Worm (Caenorhabditis elegans): ENCODE measurements around the gene srh-4.

ce11 chrV:4010170-4010569 lies at the start of gene srh-4:
- TF ChIP-seq klf-2 (GFP tag; conservative IDR thresholded peaks at IDR 0.05), result no peak
- TF ChIP-seq flt-1 (GFP tag; IDR thresholded peaks at IDR 0.05), result no peak
- TF ChIP-seq tab-1 (GFP tag; IDR thresholded peaks at IDR 0.05), result no peak
- no peak for TF ChIP-seq ztf-29 (GFP tag; IDR thresholded peaks at IDR 0.05)

Data from whole organism, midembryonic.